Worm (Caenorhabditis elegans) whole organism, early embryonic: ENCODE measurements around the gene rps-28.

Experiments
- B0310.2 ChIP-seq: sonication (generic microtip); optimal IDR thresholded peaks from 2 replicates; lab custom pipeline; 2016; ENCODE audit warnings: mild to moderate bottlenecking, missing genetic modification characterization, missing compliant biosample characterization
- F13C5.2 ChIP-seq: sonication (generic microtip); optimal IDR thresholded peaks from 2 replicates; lab custom pipeline; 2017; ENCODE audit warnings: mild to moderate bottlenecking, missing genetic modification characterization, inconsistent platforms, missing compliant biosample characterization
- aly-1 ChIP-seq: sonication (generic microtip); optimal IDR thresholded peaks from 2 replicates; lab custom pipeline; 2016; ENCODE audit warnings: missing genetic modification characterization, missing compliant biosample characterization
- ama-1 ChIP-seq: fragments of 150-350 bp; optimal IDR thresholded peaks from 2 replicates; lab custom pipeline; 2014
- ceh-13 ChIP-seq: fragments of 200-800 bp; sonication (Bioruptor generic); optimal IDR thresholded peaks from 2 replicates; lab custom pipeline; 2018; ENCODE audit warnings: mild to moderate bottlenecking, missing genetic modification characterization, missing compliant biosample characterization
- ceh-36 ChIP-seq: sonication (generic microtip); optimal IDR thresholded peaks from 2 replicates; lab custom pipeline; 2016; ENCODE audit warnings: missing genetic modification characterization, inconsistent platforms, missing compliant biosample characterization
- ets-7 ChIP-seq: sonication (generic microtip); optimal IDR thresholded peaks from 2 replicates; lab custom pipeline; 2016; ENCODE audit warnings: missing genotype, missing genetic modification characterization, missing compliant biosample characterization
- flt-1 ChIP-seq: fragments of 200-800 bp; sonication (Bioruptor generic); IDR thresholded peaks from 2 replicates; pipeline ENCODE4 v1.3.6; 2022; ENCODE audit warnings: missing genetic modification characterization, missing compliant biosample characterization
- hmbx-1 ChIP-seq: sonication (generic microtip); optimal IDR thresholded peaks from 2 replicates; lab custom pipeline; 2016; ENCODE audit warnings: mild to moderate bottlenecking, missing genetic modification characterization, missing compliant biosample characterization
- hmg-4 ChIP-seq: fragments of 200-800 bp; sonication (Bioruptor generic); optimal IDR thresholded peaks from 2 replicates; lab custom pipeline; 2018; ENCODE audit warnings: mild to moderate bottlenecking, missing genetic modification characterization, missing compliant biosample characterization
- hnd-1 ChIP-seq: sonication (generic microtip); optimal IDR thresholded peaks from 2 replicates; lab custom pipeline; 2016; ENCODE audit warnings: missing genetic modification characterization, missing compliant biosample characterization
- pes-1 ChIP-seq: fragments of 200-800 bp; sonication (Bioruptor generic); IDR thresholded peaks from 2 replicates; pipeline ENCODE4 v1.3.6; 2022; ENCODE audit warnings: missing genetic modification reagents, missing genetic modification characterization, missing compliant biosample characterization
- scrt-1 ChIP-seq: fragments of 200-800 bp; sonication (Bioruptor generic); IDR thresholded peaks from 2 replicates; pipeline ENCODE4 v1.3.6; 2022; ENCODE audit warnings: missing genetic modification characterization, missing compliant biosample characterization
- sea-1 ChIP-seq: fragments of 200-800 bp; sonication (Bioruptor generic); conservative IDR thresholded peaks from 2 replicates; pipeline ENCODE4 v1.3.6; 2022; ENCODE audit warnings: missing genetic modification characterization, missing compliant biosample characterization
- tbx-11 ChIP-seq: fragments of 200-800 bp; sonication (Bioruptor generic); IDR thresholded peaks from 2 replicates; pipeline ENCODE4 v1.3.6; 2022; ENCODE audit warnings: missing genetic modification characterization, missing compliant biosample characterization
- tbx-37 ChIP-seq: fragments of 200-800 bp; sonication (Bioruptor generic); conservative IDR thresholded peaks from 2 replicates; pipeline ENCODE4 v1.3.6; 2022; ENCODE audit warnings: missing genetic modification reagents, missing genetic modification characterization, missing compliant biosample characterization
- tra-4 ChIP-seq: sonication (generic microtip); optimal IDR thresholded peaks from 2 replicates; lab custom pipeline; 2017; ENCODE audit warnings: missing genetic modification characterization, missing compliant biosample characterization

The rps-28 gene

ce11 chrIV:1679227-1679626, 19.7 kb downstream of the rps-28 start:
- TF ChIP-seq hnd-1 (no peak), tbx-37 (GFP tag; lab: Robert Waterston, UW) (no peak), scrt-1 (GFP tag; lab: Robert Waterston, UW) (no peak), ama-1 (no peak), F13C5.2 (tag; lab: Kevin White, UChicago) (no peak), tbx-11 (GFP tag; lab: Robert Waterston, UW) (no peak), pes-1 (GFP tag; lab: Robert Waterston, UW) (no peak), aly-1 (no peak), hmbx-1 (tag; lab: Kevin White, UChicago) (no peak), ets-7 (no peak), B0310.2 (no peak), flt-1 (GFP tag; lab: Robert Waterston, UW) (no peak), ceh-36 (tag; lab: Kevin White, UChicago) (no peak), hmg-4 (no peak), tra-4 (tag; lab: Kevin White, UChicago) (no peak)

- no peak for TF ChIP-seq ama-1
- TF ChIP-seq ceh-13: no peak
- TF ChIP-seq sea-1: no peak
- no peak for TF ChIP-seq tbx-11 (GFP tag; lab: Robert Waterston, UW)
- no peak for TF ChIP-seq flt-1 (GFP tag; lab: Robert Waterston, UW)
- no peak for TF ChIP-seq scrt-1 (GFP tag; lab: Robert Waterston, UW)
- TF ChIP-seq ets-7: no peak
- no peak for TF ChIP-seq hmg-4
- no peak for TF ChIP-seq B0310.2
- TF ChIP-seq hnd-1: no peak
- TF ChIP-seq pes-1 (GFP tag; lab: Robert Waterston, UW): no peak
- no peak for TF ChIP-seq tbx-37 (GFP tag; lab: Robert Waterston, UW)
- no peak for TF ChIP-seq F13C5.2 (tag; lab: Kevin White, UChicago)
- no peak for TF ChIP-seq tra-4 (tag; lab: Kevin White, UChicago)
Observed at ce11 chrIV:1682066-1682465, 22.6 kb downstream of the rps-28 start, which contains the start of gene Y41D4B.24. Gene Y41D4B.24 (minus strand): TSS chrIV:1682166.

ce11 chrIV:1687151-1687550, 27.7 kb downstream of the rps-28 start:
- TF ChIP-seq pes-1 (GFP tag; lab: Robert Waterston, UW) (peak; percentile 73), ets-7 (no peak), ceh-13 (peak; percentile 25), hnd-1 (peak; percentile 34), aly-1 (peak; percentile 1)

ce11 chrIV:1691651-1692050, 32.2 kb downstream of the rps-28 start:
- TF ChIP-seq ceh-13 (no peak), hnd-1 (no peak), tbx-37 (GFP tag; lab: Robert Waterston, UW) (no peak), ets-7 (no peak), pes-1 (GFP tag; lab: Robert Waterston, UW) (no peak), B0310.2 (no peak), tra-4 (tag; lab: Kevin White, UChicago) (no peak), ama-1 (no peak), flt-1 (GFP tag; lab: Robert Waterston, UW) (no peak), hmg-4 (no peak), tbx-11 (GFP tag; lab: Robert Waterston, UW) (no peak), ceh-36 (tag; lab: Kevin White, UChicago) (no peak), sea-1 (no peak), F13C5.2 (tag; lab: Kevin White, UChicago) (no peak)

ce11 chrIV:1699599-1699998, 40.1 kb downstream of the rps-28 start, which contains the start of gene bus-2:
Gene bus-2 (plus strand): TSS chrIV:1699899.
- TF ChIP-seq ceh-36 (tag; lab: Kevin White, UChicago) (no peak), ceh-13 (no peak), ets-7 (no peak), tbx-11 (GFP tag; lab: Robert Waterston, UW) (no peak), ama-1 (no peak), pes-1 (GFP tag; lab: Robert Waterston, UW) (no peak), hnd-1 (no peak), sea-1 (no peak), tbx-37 (GFP tag; lab: Robert Waterston, UW) (no peak), tra-4 (tag; lab: Kevin White, UChicago) (no peak), flt-1 (GFP tag; lab: Robert Waterston, UW) (no peak), aly-1 (no peak), B0310.2 (no peak), hmbx-1 (tag; lab: Kevin White, UChicago) (no peak), hmg-4 (no peak), F13C5.2 (tag; lab: Kevin White, UChicago) (no peak), scrt-1 (GFP tag; lab: Robert Waterston, UW) (no peak)

DNA sequence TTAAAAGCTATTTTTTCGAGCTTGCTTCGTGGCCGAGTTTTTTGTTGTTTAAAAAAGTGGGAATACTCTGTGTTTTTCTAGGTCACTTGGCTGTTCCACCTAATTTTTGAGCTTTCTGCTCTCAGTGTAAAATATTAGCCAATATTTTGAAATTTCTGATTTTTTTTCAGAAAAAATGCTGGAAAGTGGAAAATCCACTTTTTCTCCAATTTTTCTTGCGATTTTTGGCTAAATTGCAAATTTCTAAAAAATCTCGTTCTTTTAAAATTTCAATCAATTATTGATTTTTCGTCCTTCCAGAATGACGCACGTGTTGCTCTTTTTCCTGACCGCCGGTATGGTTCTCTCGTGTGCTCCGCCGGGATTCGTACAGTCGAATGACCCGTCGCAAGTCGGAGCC, 47.5 kb downstream of the rps-28 start, which contains the start of gene K08D12.4:
Gene K08D12.4 (plus strand): TSS at position 301 of the 400 bp plus-strand sequence.
- TF ChIP-seq hmg-4 (no peak), aly-1 (no peak), scrt-1 (GFP tag; lab: Robert Waterston, UW) (no peak), pes-1 (GFP tag; lab: Robert Waterston, UW) (no peak), tbx-11 (GFP tag; lab: Robert Waterston, UW) (no peak), F13C5.2 (tag; lab: Kevin White, UChicago) (no peak), flt-1 (GFP tag; lab: Robert Waterston, UW) (no peak), ama-1 (no peak), sea-1 (no peak), ets-7 (no peak)

- no peak for TF ChIP-seq scrt-1 (GFP tag; lab: Robert Waterston, UW)
- no peak for TF ChIP-seq B0310.2
- no peak for TF ChIP-seq ceh-36 (tag; lab: Kevin White, UChicago)
- TF ChIP-seq hnd-1: no peak
- TF ChIP-seq ama-1: no peak
- TF ChIP-seq tbx-11 (GFP tag; lab: Robert Waterston, UW): no peak
- no peak for TF ChIP-seq F13C5.2 (tag; lab: Kevin White, UChicago)
- TF ChIP-seq hmbx-1 (tag; lab: Kevin White, UChicago): no peak
- TF ChIP-seq tra-4 (tag; lab: Kevin White, UChicago): no peak
- no peak for TF ChIP-seq ets-7
- no peak for TF ChIP-seq sea-1
Observed at ce11 chrIV:1707960-1708359, 48.5 kb downstream of the rps-28 start.

DNA sequence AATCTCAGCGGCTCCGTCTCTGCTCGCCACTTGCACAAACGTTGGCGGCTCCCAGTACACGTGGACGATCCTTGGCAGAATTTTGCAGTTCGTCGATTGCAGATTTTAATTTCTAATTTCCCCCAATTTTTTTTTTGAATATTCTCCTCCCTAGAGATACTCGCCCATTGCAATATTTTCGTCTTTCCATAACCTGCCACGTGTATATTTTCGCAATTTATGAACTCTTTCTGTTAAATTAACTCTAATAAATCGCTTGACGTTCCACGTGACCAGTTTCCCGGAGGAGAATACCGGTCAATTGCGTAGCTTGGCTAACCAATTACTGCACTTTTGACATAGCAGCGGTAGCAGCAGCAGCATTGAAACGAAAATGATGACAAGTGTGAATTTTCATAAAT, 48.9 kb downstream of the rps-28 start:
- TF ChIP-seq hnd-1: no peak
- no peak for TF ChIP-seq hmbx-1 (tag; lab: Kevin White, UChicago)
- TF ChIP-seq tbx-11 (GFP tag; lab: Robert Waterston, UW): no peak
- no peak for TF ChIP-seq F13C5.2 (tag; lab: Kevin White, UChicago)
- TF ChIP-seq ceh-36 (tag; lab: Kevin White, UChicago): no peak
- no peak for TF ChIP-seq tra-4 (tag; lab: Kevin White, UChicago)
- no peak for TF ChIP-seq scrt-1 (GFP tag; lab: Robert Waterston, UW)
- no peak for TF ChIP-seq pes-1 (GFP tag; lab: Robert Waterston, UW)
- no peak for TF ChIP-seq ama-1
- no peak for TF ChIP-seq sea-1
- TF ChIP-seq aly-1: no peak
